Fruit fly (Drosophila melanogaster) Kc167 (cell line): ENCODE measurements around the gene CG7394.

Experiments
- Myc ChIP-seq: fragments of >200 bp; optimal IDR thresholded peaks from 2 replicates; lab custom pipeline; 2017; ENCODE audit warnings: missing external identifiers
- h ChIP-seq: fragments of >200 bp; optimal IDR thresholded peaks from 3 replicates; lab custom pipeline; 2018; ENCODE audit warnings: missing external identifiers
- insv ChIP-seq: fragments of >200 bp; optimal IDR thresholded peaks from 3 replicates; lab custom pipeline; 2018; ENCODE audit warnings: missing external identifiers
- psq ChIP-seq: fragments of >200 bp; optimal IDR thresholded peaks from 2 replicates; lab custom pipeline; 2017; ENCODE audit warnings: missing external identifiers

DNA sequence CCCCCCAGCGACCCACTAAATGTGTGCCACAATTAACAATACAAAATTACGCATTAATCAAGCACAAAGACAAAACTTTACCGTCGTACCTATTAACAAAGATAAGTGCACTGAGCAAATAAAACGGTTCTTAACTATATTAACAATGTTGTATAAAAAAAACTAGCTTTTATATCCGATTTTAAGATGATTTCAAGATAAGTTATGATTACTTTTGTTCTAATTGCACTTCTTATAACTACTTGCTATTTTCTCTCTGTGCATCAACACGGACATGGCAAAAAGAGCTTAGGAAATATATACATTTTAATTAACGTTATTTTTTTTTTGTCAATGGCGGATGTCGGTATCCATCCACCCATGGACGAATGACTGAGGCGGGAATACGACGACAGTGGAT lies 25.7 kb upstream of the CG7394 start:
- TF ChIP-seq insv (lab: Kevin White, UChicago) (no peak), h (lab: Kevin White, UChicago) (no peak), Myc (lab: Kevin White, UChicago) (no peak), psq (no peak)
